Worm (Caenorhabditis elegans): ENCODE measurements around the gene oac-23.

- TF ChIP-seq nhr-77 (tag; optimal IDR thresholded peaks at IDR 0.05), result no peak
- TF ChIP-seq nhr-76 (tag; optimal IDR thresholded peaks at IDR 0.05), result no peak
- TF ChIP-seq nhr-28 (tag; optimal IDR thresholded peaks at IDR 0.05), result no peak
- TF ChIP-seq ama-1 (optimal IDR thresholded peaks at IDR 0.05), result no peak
- no peak for TF ChIP-seq ZK546.5 (tag; optimal IDR thresholded peaks at IDR 0.05)
- TF ChIP-seq elt-3 (tag; optimal IDR thresholded peaks at IDR 0.05), result no peak
- no peak for TF ChIP-seq snpc-4 (tag; optimal IDR thresholded peaks at IDR 0.05)
- no peak for TF ChIP-seq ceh-28 (tag; optimal IDR thresholded peaks at IDR 0.05)
- TF ChIP-seq unc-62 (GFP tag; optimal IDR thresholded peaks at IDR 0.05), result no peak
- TF ChIP-seq skn-1 (tag; optimal IDR thresholded peaks at IDR 0.05), result no peak
- TF ChIP-seq elt-2 (tag; optimal IDR thresholded peaks at IDR 0.05), result no peak
- no peak for TF ChIP-seq unc-39 (tag; optimal IDR thresholded peaks at IDR 0.05)
Measured at ce11 chrIV:3848985-3849384, 32.3 kb upstream of the oac-23 start.

Measured in whole organism, L3 larva.